Fruit fly (Drosophila melanogaster) whole organism, adult: ENCODE results near the gene m.

ENCODE experiments used
- CG12768 ChIP-seq: fragments of 200-800 bp; sonication (Bioruptor generic); optimal IDR thresholded peaks from 2 replicates; lab custom pipeline; 2017; ENCODE audit warnings: missing biosample characterization, missing genetic modification characterization, mild to moderate bottlenecking, moderate library complexity, missing genetic modification reagents
- CG5204 ChIP-seq: fragments of 200-800 bp; sonication (Bioruptor generic); optimal IDR thresholded peaks from 2 replicates; lab custom pipeline; 2016; ENCODE audit warnings: missing biosample characterization, missing genetic modification characterization
- CG7045 ChIP-seq: fragments of 200-800 bp; sonication (Bioruptor generic); optimal IDR thresholded peaks from 2 replicates; lab custom pipeline; 2017; ENCODE audit warnings: missing biosample characterization, mild to moderate bottlenecking, missing genetic modification characterization
- CG7101 ChIP-seq: fragments of 200-800 bp; sonication (Bioruptor generic); optimal IDR thresholded peaks from 2 replicates; lab custom pipeline; 2018; ENCODE audit warnings: missing biosample characterization, mild to moderate bottlenecking, missing genetic modification characterization, moderate library complexity
- Crg-1 ChIP-seq: fragments of 200-800 bp; sonication (Bioruptor generic); optimal IDR thresholded peaks from 2 replicates; lab custom pipeline; 2016; ENCODE audit warnings: missing biosample characterization, missing genetic modification characterization
- Hr96 ChIP-seq: fragments of 200-800 bp; sonication (Bioruptor generic); optimal IDR thresholded peaks from 2 replicates; lab custom pipeline; 2016; ENCODE audit warnings: missing biosample characterization, missing genetic modification characterization
- Mnt ChIP-seq: fragments of 200-800 bp; sonication (Bioruptor generic); optimal IDR thresholded peaks from 2 replicates; lab custom pipeline; 2016; ENCODE audit warnings: missing biosample characterization, mild to moderate bottlenecking, missing genetic modification characterization
- cnc ChIP-seq, 2 experiments: fragments of >200 bp; optimal IDR thresholded peaks; 2 replicates each; lab custom pipeline; 2017

DNA sequence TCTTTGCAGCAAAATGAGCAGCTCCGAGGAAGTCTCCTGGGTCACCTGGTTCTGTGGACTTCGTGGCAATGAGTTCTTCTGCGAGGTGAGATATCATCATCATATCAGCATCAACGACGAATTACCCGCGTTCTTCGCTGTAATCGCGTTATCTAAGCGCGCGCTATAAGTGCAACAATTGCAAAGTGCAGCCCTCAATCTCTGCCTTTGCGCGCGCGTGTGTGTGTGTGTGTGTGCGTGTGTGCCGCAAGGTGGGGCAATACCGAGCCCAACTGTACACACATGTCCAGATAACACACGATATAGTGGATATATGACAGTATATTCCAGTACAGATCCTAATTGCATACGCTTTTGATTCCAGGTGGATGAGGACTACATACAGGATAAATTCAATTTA, 39.4 kb downstream of the m start:
- TF ChIP-seq Mnt (GFP tag; lab: Kevin White, UChicago) (no peak), CG7101 (tag; lab: Kevin White, UChicago) (no peak), CG12768 (GFP tag; lab: Kevin White, UChicago) (no peak), Crg-1 (no peak), cnc (optimal IDR thresholded peaks at IDR 0.05; lab: Kevin White, UChicago) (no peak), CG5204 (GFP tag; lab: Kevin White, UChicago) (no peak), Hr96 (no peak), CG7045 (GFP tag; lab: Kevin White, UChicago) (no peak)
